Worm (Caenorhabditis elegans) whole organism, L2 larva: ENCODE measurements around the gene B0496.11.

Experiments used
- fos-1 ChIP-seq: fragments of 150-350 bp; optimal IDR thresholded peaks from 2 replicates; lab custom pipeline; 2014; ENCODE audit warnings: missing biosample characterization, missing genetic modification characterization
- skn-1 ChIP-seq: sonication (generic microtip); optimal IDR thresholded peaks from 2 replicates; lab custom pipeline; 2017; ENCODE audit warnings: missing biosample characterization, missing genetic modification characterization
- zag-1 ChIP-seq: fragments of 150-350 bp; optimal IDR thresholded peaks from 2 replicates; lab custom pipeline; 2014; ENCODE audit warnings: missing biosample characterization, missing genetic modification characterization
- ztf-4 ChIP-seq: fragments of 150-350 bp; optimal IDR thresholded peaks from 2 replicates; lab custom pipeline; 2014; ENCODE audit warnings: missing biosample characterization, missing genetic modification characterization

DNA sequence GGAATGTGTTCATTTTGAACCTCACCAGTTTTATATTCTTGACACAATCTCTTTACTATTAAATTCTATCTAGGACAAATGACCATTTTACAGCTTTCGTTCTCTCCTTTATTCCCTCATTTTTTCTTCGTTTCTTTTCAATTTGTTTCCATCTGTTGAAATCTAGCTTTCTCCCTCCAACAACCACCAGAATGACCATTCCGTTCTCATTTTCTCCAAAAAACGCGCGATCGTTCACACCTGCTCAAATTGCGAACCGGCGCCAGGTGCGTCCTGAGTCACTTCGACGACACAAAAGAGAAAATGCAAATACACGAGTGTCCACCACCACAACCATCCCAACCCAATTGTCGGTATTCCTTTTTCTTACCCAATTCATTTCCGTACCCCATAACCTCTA, 22.5 kb upstream of the B0496.11 start, which contains the start of gene F13B6.1:
- no peak for TF ChIP-seq ztf-4 (tag; lab: Kevin White, UChicago)
- TF ChIP-seq zag-1 (tag; lab: Kevin White, UChicago) = no peak
- no peak for TF ChIP-seq skn-1
- TF ChIP-seq fos-1 (tag; lab: Kevin White, UChicago) = no peak
